Fruit fly (Drosophila melanogaster) whole organism, prepupa: ENCODE data around the gene Inx7.

ENCODE experiments used
- CG11762 ChIP-seq: fragments of 200-800 bp; sonication (Bioruptor generic); optimal IDR thresholded peaks from 3 replicates; lab custom pipeline; 2016; ENCODE audit warnings: missing biosample characterization, missing genetic modification characterization; ENCODE audit not compliant: insufficient read depth
- CG11902 ChIP-seq: fragments of 200-800 bp; sonication (Bioruptor generic); optimal IDR thresholded peaks from 3 replicates; lab custom pipeline; 2016; ENCODE audit warnings: missing biosample characterization, missing genetic modification characterization
- CG16779 ChIP-seq: fragments of 200-800 bp; sonication (Bioruptor generic); optimal IDR thresholded peaks from 3 replicates; lab custom pipeline; 2017; ENCODE audit warnings: missing biosample characterization, mild to moderate bottlenecking, missing genetic modification characterization
- CG32006 ChIP-seq: fragments of 200-800 bp; sonication (Bioruptor generic); optimal IDR thresholded peaks from 3 replicates; lab custom pipeline; 2017; ENCODE audit warnings: missing biosample characterization, mild to moderate bottlenecking, missing genetic modification characterization
- CG3919 ChIP-seq: fragments of 200-800 bp; sonication (Bioruptor generic); optimal IDR thresholded peaks from 3 replicates; lab custom pipeline; 2016; ENCODE audit warnings: missing biosample characterization, missing genetic modification characterization
- CG6276 ChIP-seq: fragments of 200-800 bp; sonication (Bioruptor generic); optimal IDR thresholded peaks from 2 replicates; lab custom pipeline; 2017; ENCODE audit warnings: missing biosample characterization, mild to moderate bottlenecking, missing genetic modification characterization
- CG6808 ChIP-seq: fragments of 200-800 bp; sonication (Bioruptor generic); optimal IDR thresholded peaks from 3 replicates; lab custom pipeline; 2017; ENCODE audit warnings: missing biosample characterization, missing genetic modification characterization, mild to moderate bottlenecking, moderate library complexity, missing genetic modification reagents
- Ets96B ChIP-seq: fragments of 200-800 bp; optimal IDR thresholded peaks from 2 replicates; lab custom pipeline; 2019; ENCODE audit warnings: missing biosample characterization, mild to moderate bottlenecking, missing genetic modification characterization, moderate library complexity
- Hr39 ChIP-seq: fragments of 200-800 bp; sonication (Bioruptor generic); optimal IDR thresholded peaks from 2 replicates; lab custom pipeline; 2016; ENCODE audit warnings: missing biosample characterization, missing genetic modification characterization
- Lpt ChIP-seq: fragments of 200-800 bp; sonication (Bioruptor generic); optimal IDR thresholded peaks from 3 replicates; lab custom pipeline; 2016; ENCODE audit warnings: missing biosample characterization, missing genetic modification characterization
- Met ChIP-seq: fragments of 200-800 bp; sonication (Bioruptor generic); optimal IDR thresholded peaks from 3 replicates; lab custom pipeline; 2016; ENCODE audit warnings: missing biosample characterization, missing genetic modification characterization
- Sox102F ChIP-seq: fragments of 200-800 bp; sonication (Bioruptor generic); optimal IDR thresholded peaks from 2 replicates; lab custom pipeline; 2016; ENCODE audit warnings: missing biosample characterization, mild to moderate bottlenecking, missing genetic modification characterization
- dac ChIP-seq: fragments of 200-800 bp; sonication (Bioruptor generic); optimal IDR thresholded peaks from 2 replicates; lab custom pipeline; 2017; ENCODE audit warnings: missing biosample characterization, mild to moderate bottlenecking, missing genetic modification characterization

DNA sequence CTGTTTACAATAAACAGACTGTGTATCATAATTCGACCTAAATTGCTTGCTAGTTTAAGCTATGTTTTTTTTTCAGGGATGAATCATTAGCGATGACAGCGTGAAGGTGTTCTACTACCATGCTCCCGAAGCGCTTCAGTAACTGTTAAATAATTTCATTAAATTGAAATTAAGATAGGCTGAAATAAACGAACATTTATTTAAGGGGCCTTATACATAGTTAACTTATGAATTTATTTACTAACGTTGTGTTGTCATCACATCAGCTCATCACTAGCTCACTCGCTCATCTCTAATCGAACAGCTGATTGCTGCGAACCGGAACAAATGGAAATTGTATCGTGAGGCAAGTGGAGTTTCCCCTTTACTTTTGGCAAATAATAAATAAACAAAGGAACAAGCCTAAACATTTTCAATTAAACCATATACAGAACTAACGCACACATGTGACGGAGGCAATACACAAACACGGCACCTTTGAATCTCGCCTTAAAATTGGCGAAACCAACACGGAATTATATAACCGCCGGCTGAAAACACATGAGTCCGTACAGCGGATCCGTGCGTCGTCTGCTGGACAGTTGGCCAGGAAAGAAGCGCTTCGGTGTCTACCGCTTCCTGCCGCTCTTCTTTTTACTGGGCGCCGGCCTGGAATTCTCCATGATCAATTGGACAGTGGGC is 17.8 kb upstream of the Inx7 start, which contains the start of the genes cm, sloth1 and sloth2:
- peak; percentile 76 for TF ChIP-seq dac (GFP tag; lab: Kevin White, UChicago)
- TF ChIP-seq Lpt (GFP tag; lab: Kevin White, UChicago), result peak; percentile 74
- peak; percentile 84 for TF ChIP-seq CG3919
- TF ChIP-seq CG11902 (GFP tag; lab: Kevin White, UChicago), result peak; percentile 68
- TF ChIP-seq CG16779 (tag; lab: Kevin White, UChicago), result no peak
- TF ChIP-seq CG6276, result peak; percentile 50
- peak; percentile 88 for TF ChIP-seq Met (GFP tag; lab: Kevin White, UChicago)
- TF ChIP-seq Sox102F, result peak; percentile 85
- TF ChIP-seq CG32006 (GFP tag; lab: Kevin White, UChicago), result peak; percentile 78
- TF ChIP-seq Hr39, result peak; percentile 91
- peak; percentile 34 for TF ChIP-seq CG11762 (GFP tag; lab: Kevin White, UChicago)
- TF ChIP-seq Ets96B (tag; lab: Kevin White, UChicago), result peak; percentile 72
- peak; percentile 72 for TF ChIP-seq CG6808
